Fruit fly (Drosophila melanogaster) Kc167 (cell line): ENCODE measurements around the gene CG44001.

ENCODE experiments used
- Myc ChIP-seq: fragments of >200 bp; optimal IDR thresholded peaks from 2 replicates; lab custom pipeline; 2017; ENCODE audit warnings: missing external identifiers
- h ChIP-seq: fragments of >200 bp; optimal IDR thresholded peaks from 3 replicates; lab custom pipeline; 2018; ENCODE audit warnings: missing external identifiers
- psq ChIP-seq: fragments of >200 bp; optimal IDR thresholded peaks from 2 replicates; lab custom pipeline; 2017; ENCODE audit warnings: missing external identifiers
- ttk ChIP-seq: sonication (Bioruptor generic); optimal IDR thresholded peaks from 2 replicates; lab custom pipeline; 2017; ENCODE audit warnings: missing external identifiers

dm6 chr2L:5092597-5092991 is 49.5 kb downstream of the CG44001 start:
- TF ChIP-seq h (lab: Kevin White, UChicago) = no peak
- no peak for TF ChIP-seq ttk (lab: Kevin White, UChicago)
- TF ChIP-seq psq (lab: Kevin White, UChicago) = no peak
- TF ChIP-seq Myc (lab: Kevin White, UChicago) = no peak
